Worm (Caenorhabditis elegans): ENCODE results near the gene dpm-3.
A peak's percentile ranks its signal among the peaks of the same experiment; 100 is the strongest.

dpm-3 gene

DNA sequence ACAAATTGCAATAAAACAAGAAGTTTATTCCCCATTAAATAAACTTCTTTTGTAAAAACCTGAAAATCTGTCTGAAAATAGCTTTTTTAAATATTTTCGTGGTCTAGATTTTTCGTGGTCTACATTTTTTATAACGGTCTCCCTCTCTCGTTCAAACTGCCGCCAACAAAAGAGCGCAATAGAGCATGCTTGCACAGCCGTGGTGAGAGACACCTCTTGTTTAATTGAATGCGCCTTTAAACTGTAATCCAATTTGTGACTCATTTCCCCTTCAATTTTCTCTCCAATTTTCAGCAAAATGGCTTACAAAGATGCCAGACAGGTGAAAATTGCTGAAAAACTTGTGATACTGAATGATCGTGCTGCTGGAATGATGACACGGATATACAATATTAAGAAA lies 12.8 kb downstream of the dpm-3 start, which contains the start of gene gex-3 (continued):
- TF ChIP-seq Y105C5A.15 (GFP tag; IDR thresholded peaks at IDR 0.05) (no peak), ZK546.5 (tag; optimal IDR thresholded peaks at IDR 0.05) (peak in 1 of 2 experiments; percentile 55), zag-1 (tag; optimal IDR thresholded peaks at IDR 0.05) (no peak), nhr-111 (GFP tag; optimal IDR thresholded peaks at IDR 0.05) (no peak), nhr-28 (tag; optimal IDR thresholded peaks at IDR 0.05) (peak; percentile 43), snpc-4 (tag; optimal IDR thresholded peaks at IDR 0.05) (no peak), R02D3.7 (tag; optimal IDR thresholded peaks at IDR 0.05) (no peak), mxl-2 (GFP tag; conservative IDR thresholded peaks at IDR 0.05) (no peak), aha-1 (tag) (peak; percentile 98), daf-19 (GFP tag; conservative IDR thresholded peaks at IDR 0.05) (0 out of 2 replicates have a peak, but pooled peaks have one; percentile 32), hlh-11 (tag; optimal IDR thresholded peaks at IDR 0.05) (peak; percentile 50), lsy-2 (tag; optimal IDR thresholded peaks at IDR 0.05) (peak; percentile 61 to 95), php-3 (GFP tag; IDR thresholded peaks at IDR 0.05) (no peak), snpc-1.2 (GFP tag; IDR thresholded peaks at IDR 0.05) (peak; percentile 77), lim-7 (GFP tag; IDR thresholded peaks at IDR 0.05) (no peak), jun-1 (tag; optimal IDR thresholded peaks at IDR 0.05) (no peak), ceh-62 (tag; optimal IDR thresholded peaks at IDR 0.05) (no peak), Y5F2A.4 (GFP tag; optimal IDR thresholded peaks at IDR 0.05) (no peak), nhr-77 (tag; optimal IDR thresholded peaks at IDR 0.05) (peak; percentile 59), lin-29 (GFP tag; IDR thresholded peaks at IDR 0.05) (no peak), daf-16 (GFP tag; optimal IDR thresholded peaks at IDR 0.05) (no peak), daf-16 (tag; optimal IDR thresholded peaks at IDR 0.05) (peak; percentile 51), daf-8 (GFP tag; IDR thresholded peaks at IDR 0.05) (no peak), dpl-1 (GFP tag; optimal IDR thresholded peaks at IDR 0.05) (peak; percentile 91), pqm-1 (tag; optimal IDR thresholded peaks at IDR 0.05) (no peak), spr-1 (tag; optimal IDR thresholded peaks at IDR 0.05) (no peak), dmd-8 (GFP tag; IDR thresholded peaks at IDR 0.05) (no peak), ceh-44 (GFP tag; IDR thresholded peaks at IDR 0.05) (no peak), saeg-2 (GFP tag; IDR thresholded peaks at IDR 0.05) (no peak), nhr-6 (tag; optimal IDR thresholded peaks at IDR 0.05) (peak; percentile 86), unc-39 (tag; optimal IDR thresholded peaks at IDR 0.05) (no peak), ces-1 (GFP tag; optimal IDR thresholded peaks at IDR 0.05) (peak; percentile 92), fkh-10 (GFP tag; optimal IDR thresholded peaks at IDR 0.05) (peak; percentile 85), aly-2 (tag; optimal IDR thresholded peaks at IDR 0.05) (no peak), nhr-237 (tag; optimal IDR thresholded peaks at IDR 0.05) (no peak), zfp-2 (tag; optimal IDR thresholded peaks at IDR 0.05) (no peak), hif-1 (tag; optimal IDR thresholded peaks at IDR 0.05) (peak in 1 of 2 experiments; percentile 49), spr-3 (GFP tag; optimal IDR thresholded peaks at IDR 0.05) (no peak), T26A8.4 (GFP tag; IDR thresholded peaks at IDR 0.05) (peak; percentile 56), hmg-1.1 (GFP tag; IDR thresholded peaks at IDR 0.05) (peak; percentile 65), Y75B8A.6 (GFP tag; IDR thresholded peaks at IDR 0.05) (no peak), egl-27 (tag; optimal IDR thresholded peaks at IDR 0.05) (no peak), set-16 (GFP tag; IDR thresholded peaks at IDR 0.05) (no peak), nhr-102 (tag; optimal IDR thresholded peaks at IDR 0.05) (no peak), zip-11 (GFP tag; IDR thresholded peaks at IDR 0.05) (no peak), vab-7 (GFP tag; IDR thresholded peaks at IDR 0.05) (peak; percentile 58), sdz-12 (GFP tag; optimal IDR thresholded peaks at IDR 0.05) (no peak), mep-1 (tag; optimal IDR thresholded peaks at IDR 0.05) (peak; percentile 81), arid-1 (GFP tag; conservative IDR thresholded peaks at IDR 0.05) (no peak), duxl-1 (tag; optimal IDR thresholded peaks at IDR 0.05; ENCODE audit: poor library complexity) (no peak), rbr-2 (tag; optimal IDR thresholded peaks at IDR 0.05) (peak; percentile 54), ceh-28 (tag; optimal IDR thresholded peaks at IDR 0.05) (no peak), zfp-3 (GFP tag; conservative IDR thresholded peaks at IDR 0.05) (no peak), tag-97 (GFP tag; IDR thresholded peaks at IDR 0.05) (no peak)

All from whole organism, L4 larva.